Fruit fly (Drosophila melanogaster): ENCODE results near the gene Npc1a.

The Npc1a gene

DNA sequence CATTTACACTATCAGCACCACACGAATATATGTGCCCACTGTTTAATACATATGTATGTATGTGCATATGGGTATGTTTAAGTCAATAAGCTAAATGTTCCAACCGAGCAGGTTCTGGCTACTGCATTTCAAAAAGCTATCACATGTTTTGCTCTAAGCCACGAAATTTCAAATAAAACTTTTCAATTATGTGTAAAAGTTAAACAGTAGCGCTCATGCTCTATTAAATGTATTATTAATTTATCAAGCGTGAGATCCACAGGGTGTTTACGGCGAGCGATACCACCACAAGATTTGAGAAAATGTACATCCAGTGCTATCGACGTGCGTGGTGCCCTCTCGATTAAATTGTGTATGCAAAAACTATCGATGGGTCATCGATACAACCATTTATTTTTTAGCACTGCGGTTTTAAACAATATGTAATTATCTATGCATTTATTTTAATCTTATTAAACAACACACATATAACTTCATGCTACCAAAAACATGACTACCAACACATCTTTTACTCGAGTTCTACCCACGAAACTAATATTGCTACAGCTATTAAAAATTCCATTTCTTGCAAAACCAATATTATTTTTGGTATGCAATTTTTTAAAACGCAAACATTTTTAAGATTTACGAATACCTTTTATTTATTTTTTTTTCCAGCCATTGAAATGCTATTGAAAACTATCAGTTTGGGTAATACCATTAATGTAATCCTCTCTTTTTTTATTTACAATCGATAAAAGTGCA is 39.9 kb upstream of the Npc1a start, which contains the start of gene Pten (continued):
- TF ChIP-seq Nf-YB (GFP tag; optimal IDR thresholded peaks at IDR 0.05) (no peak), CG3163 (GFP tag; optimal IDR thresholded peaks at IDR 0.05) (peak; percentile 27), bab2 (GFP tag; optimal IDR thresholded peaks at IDR 0.05) (peak; percentile 61), gt (GFP tag; IDR thresholded peaks at IDR 0.05) (no peak), Side (GFP tag; optimal IDR thresholded peaks at IDR 0.05) (peak; percentile 67), Meics (GFP tag; optimal IDR thresholded peaks at IDR 0.05) (peak; percentile 75), ham (GFP tag; IDR thresholded peaks at IDR 0.05) (no peak), CG4854 (GFP tag; optimal IDR thresholded peaks at IDR 0.05) (peak; percentile 48), Hand (GFP tag; optimal IDR thresholded peaks at IDR 0.05) (no peak), PHDP (tag; optimal IDR thresholded peaks at IDR 0.05) (peak; percentile 49), CG12744 (GFP tag; optimal IDR thresholded peaks at IDR 0.05) (peak; percentile 16), CG2875 (GFP tag; optimal IDR thresholded peaks at IDR 0.05) (no peak), NfI (GFP tag; optimal IDR thresholded peaks at IDR 0.05) (peak; percentile 64), Aef1 (GFP tag; IDR thresholded peaks at IDR 0.05) (no peak; the same call in 2 of the 3 replicates), gfzf (GFP tag; optimal IDR thresholded peaks at IDR 0.05) (peak; percentile 10), Dad (GFP tag; optimal IDR thresholded peaks at IDR 0.05) (peak; percentile 55), sisA (GFP tag; IDR thresholded peaks at IDR 0.05) (no peak), ftz-f1 (GFP tag; optimal IDR thresholded peaks at IDR 0.05) (no peak), Nf-YA (GFP tag; IDR thresholded peaks at IDR 0.05) (no peak), CG10321 (GFP tag; IDR thresholded peaks at IDR 0.05) (no peak), Oaz (GFP tag; IDR thresholded peaks at IDR 0.05) (no peak), CG14014 (GFP tag; IDR thresholded peaks at IDR 0.05) (peak; percentile 61; the same call in 1 of the 2 replicates), slbo (GFP tag; IDR thresholded peaks at IDR 0.05) (peak; percentile 51), Ets65A (GFP tag) (peak; percentile 95), CG4617 (GFP tag; optimal IDR thresholded peaks at IDR 0.05; ENCODE audit: borderline replicate concordance) (peak; percentile 70), Pdp1 (GFP tag; optimal IDR thresholded peaks at IDR 0.05) (peak; percentile 56 to 60), pnt (GFP tag; optimal IDR thresholded peaks at IDR 0.05) (peak; percentile 58), CG17359 (tag; optimal IDR thresholded peaks at IDR 0.05) (peak; percentile 80), stc (GFP tag; IDR thresholded peaks at IDR 0.05) (peak; percentile 67; the same call in 1 of the 2 replicates), mirr (GFP tag; optimal IDR thresholded peaks at IDR 0.05) (no peak), gce (GFP tag; IDR thresholded peaks at IDR 0.05) (no peak), Fer1 (GFP tag; optimal IDR thresholded peaks at IDR 0.05) (peak; percentile 55), CG7963 (GFP tag; IDR thresholded peaks at IDR 0.05; ENCODE audit: partially characterized antibody) (peak; percentile 90), ab (GFP tag; optimal IDR thresholded peaks at IDR 0.05) (no peak), pfk (GFP tag; optimal IDR thresholded peaks at IDR 0.05) (peak; percentile 61), CG10209 (GFP tag; optimal IDR thresholded peaks at IDR 0.05) (no peak), maf-S (GFP tag; optimal IDR thresholded peaks at IDR 0.05) (peak; percentile 64), E2f1 (GFP tag; IDR thresholded peaks at IDR 0.05) (no peak), nau (GFP tag; optimal IDR thresholded peaks at IDR 0.05) (no peak), CG5953 (GFP tag; IDR thresholded peaks at IDR 0.05) (no peak), tap (tag; optimal IDR thresholded peaks at IDR 0.05) (no peak), CG30020 (tag; optimal IDR thresholded peaks at IDR 0.05) (peak; percentile 98), CG8944 (GFP tag; optimal IDR thresholded peaks at IDR 0.05) (peak; percentile 37), D (optimal IDR thresholded peaks at IDR 0.05) (no peak), D (GFP tag; optimal IDR thresholded peaks at IDR 0.05) (peak; percentile 65), CG2889 (GFP tag; IDR thresholded peaks at IDR 0.05) (no peak), B-H1 (GFP tag; IDR thresholded peaks at IDR 0.05) (peak; percentile 58; the same call in 2 of the 3 replicates), tio (GFP tag; optimal IDR thresholded peaks at IDR 0.05) (no peak), CG2199 (GFP tag; IDR thresholded peaks at IDR 0.05) (no peak), da (GFP tag; optimal IDR thresholded peaks at IDR 0.05) (no peak), Hr3 (GFP tag; optimal IDR thresholded peaks at IDR 0.05) (peak; percentile 58)
